Fruit fly (Drosophila melanogaster) whole organism, embryonic: ENCODE data around the gene CG31680.

Experiments
- Aef1 ChIP-seq: fragments of 200-800 bp; sonication (Bioruptor generic); IDR thresholded peaks from 3 replicates; pipeline ENCODE4 v1.3.6; 2022; ENCODE audit warnings: missing biosample characterization, missing genetic modification characterization
- Atf-2 ChIP-seq: fragments of 200-800 bp; sonication (Bioruptor generic); optimal IDR thresholded peaks from 2 replicates; lab custom pipeline; 2016; ENCODE audit warnings: missing biosample characterization, missing genetic modification characterization
- Atf6 ChIP-seq: fragments of 200-800 bp; sonication (Bioruptor generic); IDR thresholded peaks from 2 replicates; pipeline ENCODE4 v1.3.6; 2022; ENCODE audit warnings: missing biosample characterization, missing genetic modification characterization
- BEAF-32 ChIP-seq: fragments of 200-800 bp; sonication (Bioruptor generic); optimal IDR thresholded peaks from 3 replicates; lab custom pipeline; 2017; ENCODE audit warnings: missing biosample characterization, missing genetic modification characterization, mild to moderate bottlenecking, moderate library complexity, missing genetic modification reagents
- Bteb2 ChIP-seq: fragments of 200-800 bp; sonication (Bioruptor generic); optimal IDR thresholded peaks from 2 replicates; lab custom pipeline; 2016; ENCODE audit warnings: missing biosample characterization, missing genetic modification characterization
- CG11398 ChIP-seq: fragments of 200-800 bp; sonication (Bioruptor generic); optimal IDR thresholded peaks from 2 replicates; lab custom pipeline; 2016; ENCODE audit warnings: missing biosample characterization, missing genetic modification characterization
- CG11560 ChIP-seq: fragments of 200-800 bp; sonication (Bioruptor generic); IDR thresholded peaks from 3 replicates; pipeline ENCODE4 v1.3.6; 2022; ENCODE audit warnings: missing biosample characterization, missing genetic modification characterization
- CG14667 ChIP-seq: fragments of 200-800 bp; sonication (Bioruptor generic); IDR thresholded peaks from 2 replicates; pipeline ENCODE4 v1.3.6; 2022; ENCODE audit warnings: missing biosample characterization, missing genetic modification characterization
- CG15269 ChIP-seq: fragments of 200-800 bp; sonication (Bioruptor generic); optimal IDR thresholded peaks from 2 replicates; lab custom pipeline; 2018; ENCODE audit warnings: missing biosample characterization, mild to moderate bottlenecking, missing genetic modification characterization, moderate library complexity
- CG15514 ChIP-seq: fragments of 200-800 bp; sonication (Bioruptor generic); optimal IDR thresholded peaks from 3 replicates; lab custom pipeline; 2017; ENCODE audit warnings: missing biosample characterization, missing genetic modification characterization, mild to moderate bottlenecking, moderate library complexity, missing genetic modification reagents
- CG17361 ChIP-seq: fragments of 200-800 bp; sonication (Bioruptor generic); IDR thresholded peaks from 3 replicates; pipeline ENCODE4 v1.3.6; 2022; ENCODE audit warnings: missing biosample characterization, missing genetic modification characterization
- CG17385 ChIP-seq: fragments of 200-800 bp; sonication (Bioruptor generic); optimal IDR thresholded peaks from 3 replicates; lab custom pipeline; 2018; ENCODE audit warnings: missing biosample characterization, mild to moderate bottlenecking, missing genetic modification characterization
- CG18476 ChIP-seq: fragments of 200-800 bp; sonication (Bioruptor generic); optimal IDR thresholded peaks from 2 replicates; lab custom pipeline; 2016; ENCODE audit warnings: missing biosample characterization, mild to moderate bottlenecking, missing genetic modification characterization
- CG3726 ChIP-seq: fragments of 200-800 bp; sonication (Bioruptor generic); IDR thresholded peaks from 3 replicates; pipeline ENCODE4, ENCODE4 v1.3.6; 2022; ENCODE audit warnings: missing biosample characterization, missing genetic modification characterization
- CG5180 ChIP-seq: fragments of 200-800 bp; sonication (Bioruptor generic); optimal IDR thresholded peaks from 3 replicates; lab custom pipeline; 2017; ENCODE audit warnings: missing biosample characterization, missing genetic modification characterization, mild to moderate bottlenecking, moderate library complexity, missing genetic modification reagents
- CG5953 ChIP-seq: fragments of 200-800 bp; sonication (Bioruptor generic); IDR thresholded peaks from 2 replicates; pipeline ENCODE4 v1.3.6; 2022; ENCODE audit warnings: missing biosample characterization, missing genetic modification characterization
- CG8924 ChIP-seq: fragments of 200-800 bp; optimal IDR thresholded peaks from 3 replicates; lab custom pipeline; 2019; ENCODE audit warnings: missing biosample characterization, mild to moderate bottlenecking, missing genetic modification characterization, moderate library complexity
- CG9797 ChIP-seq: fragments of 200-800 bp; sonication (Bioruptor generic); optimal IDR thresholded peaks from 3 replicates; lab custom pipeline; 2018; ENCODE audit warnings: missing biosample characterization, mild to moderate bottlenecking, missing genetic modification characterization
- CG9876 ChIP-seq: fragments of 200-800 bp; sonication (Bioruptor generic); optimal IDR thresholded peaks from 2 replicates; lab custom pipeline; 2016; ENCODE audit warnings: missing biosample characterization, missing genetic modification characterization
- CrebB ChIP-seq: fragments of 200-800 bp; sonication (Bioruptor generic); optimal IDR thresholded peaks from 3 replicates; lab custom pipeline; 2018; ENCODE audit warnings: missing biosample characterization, mild to moderate bottlenecking, missing genetic modification characterization
- D19B ChIP-seq: fragments of 200-800 bp; sonication (Bioruptor generic); optimal IDR thresholded peaks from 2 replicates; lab custom pipeline; 2017; ENCODE audit warnings: missing biosample characterization, mild to moderate bottlenecking, missing genetic modification characterization
- Doc3 ChIP-seq: fragments of 200-800 bp; sonication (Bioruptor generic); IDR thresholded peaks from 3 replicates; pipeline ENCODE4 v1.3.6; 2022; ENCODE audit warnings: missing biosample characterization, missing genetic modification characterization; ENCODE audit not compliant: partially characterized antibody
- Eip74EF ChIP-seq, 2 experiments: fragments of 200-800 bp in 1 of 2; fragments of >200 bp in 1 of 2; sonication (Bioruptor generic) in 1 of 2; optimal IDR thresholded peaks; 2 replicates each; lab custom pipeline; 2017 to 2019; ENCODE audit warnings: missing biosample characterization in 2 of 2, missing genetic modification characterization in 2 of 2, mild to moderate bottlenecking in 1 of 2, moderate library complexity in 1 of 2
- Fer3 ChIP-seq: fragments of 200-800 bp; sonication (Bioruptor generic); optimal IDR thresholded peaks from 2 replicates; lab custom pipeline; 2018; ENCODE audit warnings: missing biosample characterization, mild to moderate bottlenecking, missing genetic modification characterization, moderate library complexity
- H2.0 ChIP-seq: fragments of 200-800 bp; sonication (Bioruptor generic); IDR thresholded peaks from 2 replicates; pipeline ENCODE4 v1.3.6; 2022; ENCODE audit warnings: missing biosample characterization, missing genetic modification characterization
- HHEX ChIP-seq: fragments of 200-800 bp; sonication (Bioruptor generic); optimal IDR thresholded peaks from 3 replicates; lab custom pipeline; 2017; ENCODE audit warnings: missing biosample characterization, mild to moderate bottlenecking, missing genetic modification characterization, missing genetic modification reagents
- Lhr ChIP-seq: fragments of 200-800 bp; sonication (Bioruptor generic); optimal IDR thresholded peaks from 3 replicates; lab custom pipeline; 2017; ENCODE audit warnings: mild to moderate bottlenecking, missing biosample characterization, missing genetic modification reagents, missing genetic modification characterization
- Mad ChIP-seq: fragments of 200-800 bp; sonication (Bioruptor generic); optimal IDR thresholded peaks from 2 replicates; lab custom pipeline; 2016; ENCODE audit warnings: missing biosample characterization, missing genetic modification characterization
- Sox100B ChIP-seq: fragments of 200-800 bp; sonication (Bioruptor generic); optimal IDR thresholded peaks from 3 replicates; lab custom pipeline; 2018; ENCODE audit warnings: missing biosample characterization, mild to moderate bottlenecking, missing genetic modification characterization
- amos ChIP-seq: fragments of 200-800 bp; sonication (Bioruptor generic); IDR thresholded peaks from 2 replicates; pipeline ENCODE4 v1.3.6; 2022; ENCODE audit warnings: missing biosample characterization, missing genetic modification characterization; ENCODE audit not compliant: partially characterized antibody
- aop ChIP-seq: fragments of 200-800 bp; sonication (Bioruptor generic); IDR thresholded peaks from 2 replicates; pipeline ENCODE4 v1.3.6; 2022; ENCODE audit warnings: missing biosample characterization, missing genetic modification characterization
- bab2 ChIP-seq: fragments of 200-800 bp; sonication (Bioruptor generic); optimal IDR thresholded peaks from 2 replicates; lab custom pipeline; 2016; ENCODE audit warnings: missing biosample characterization, missing genetic modification characterization
- bowl ChIP-seq: fragments of 200-800 bp; sonication (Bioruptor generic); IDR thresholded peaks from 2 replicates; pipeline ENCODE4 v1.3.6; 2022; ENCODE audit warnings: missing biosample characterization, missing genetic modification characterization
- chif ChIP-seq, 2 experiments: fragments of 200-800 bp; sonication (Bioruptor generic); optimal IDR thresholded peaks; 3 replicates each; lab custom pipeline; 2016; ENCODE audit warnings: missing biosample characterization in 2 of 2, missing genetic modification characterization in 2 of 2
- crol ChIP-seq: fragments of 200-800 bp; sonication (Bioruptor generic); IDR thresholded peaks from 2 replicates; pipeline ENCODE4 v1.3.6; 2022; ENCODE audit warnings: missing biosample characterization, missing genetic modification characterization
- crp ChIP-seq, 2 experiments: fragments of 200-800 bp; sonication (Bioruptor generic); optimal IDR thresholded peaks; 2 replicates in 1 of 2; 3 replicates in 1 of 2; lab custom pipeline; 2017; ENCODE audit warnings: missing biosample characterization in 2 of 2, missing genetic modification characterization in 2 of 2, mild to moderate bottlenecking in 1 of 2, moderate library complexity in 1 of 2
- cwo ChIP-seq: fragments of 200-800 bp; sonication (Bioruptor generic); optimal IDR thresholded peaks from 3 replicates; lab custom pipeline; 2017; ENCODE audit warnings: missing biosample characterization, missing genetic modification characterization, mild to moderate bottlenecking, moderate library complexity, missing genetic modification reagents
- dpn ChIP-seq, 2 experiments: fragments of 200-800 bp; sonication (Bioruptor generic); optimal IDR thresholded peaks; 3 replicates each; lab custom pipeline; 2016; ENCODE audit warnings: missing biosample characterization in 2 of 2, missing genetic modification characterization in 2 of 2
- grau ChIP-seq: fragments of 200-800 bp; optimal IDR thresholded peaks from 3 replicates; lab custom pipeline; 2019; ENCODE audit warnings: missing biosample characterization, mild to moderate bottlenecking, missing genetic modification characterization, moderate library complexity
- gro ChIP-seq: fragments of 200-800 bp; sonication (Bioruptor generic); optimal IDR thresholded peaks from 2 replicates; lab custom pipeline; 2016; ENCODE audit warnings: missing biosample characterization, missing genetic modification characterization
- run ChIP-seq: fragments of 200-800 bp; sonication (Bioruptor generic); optimal IDR thresholded peaks from 3 replicates; lab custom pipeline; 2018; ENCODE audit warnings: missing biosample characterization, mild to moderate bottlenecking, missing genetic modification characterization
- sc ChIP-seq, 3 experiments: fragments of >200 bp in 2 of 3; fragments of 200-800 bp in 1 of 3; sonication (Bioruptor generic) in 1 of 3; optimal IDR thresholded peaks; 2 replicates in 2 of 3; 3 replicates in 1 of 3; lab custom pipeline; 2017; ENCODE audit warnings: mild to moderate bottlenecking in 1 of 3, missing biosample characterization in 1 of 3, missing genetic modification characterization in 1 of 3, missing genetic modification reagents in 1 of 3
- scrt ChIP-seq: fragments of 200-800 bp; sonication (Bioruptor generic); optimal IDR thresholded peaks from 2 replicates; lab custom pipeline; 2018; ENCODE audit warnings: missing biosample characterization, mild to moderate bottlenecking, missing genetic modification characterization, moderate library complexity
- shn ChIP-seq: fragments of 200-800 bp; sonication (Bioruptor generic); optimal IDR thresholded peaks from 3 replicates; lab custom pipeline; 2016; ENCODE audit warnings: missing biosample characterization, missing genetic modification characterization
- sima ChIP-seq: fragments of 200-800 bp; sonication (Bioruptor generic); optimal IDR thresholded peaks from 2 replicates; lab custom pipeline; 2016; ENCODE audit warnings: missing biosample characterization, missing genetic modification characterization
- so ChIP-seq: fragments of 200-800 bp; sonication (Bioruptor generic); IDR thresholded peaks from 3 replicates; pipeline ENCODE4 v1.3.6; 2022; ENCODE audit warnings: missing biosample characterization, missing genetic modification characterization
- tin ChIP-seq: fragments of 200-800 bp; sonication (Bioruptor generic); optimal IDR thresholded peaks from 3 replicates; lab custom pipeline; 2016; ENCODE audit warnings: missing biosample characterization, missing genetic modification characterization
- unpg ChIP-seq: fragments of 200-800 bp; sonication (Bioruptor generic); optimal IDR thresholded peaks from 3 replicates; lab custom pipeline; 2018; ENCODE audit warnings: missing biosample characterization, mild to moderate bottlenecking, missing genetic modification characterization, moderate library complexity
- vvl ChIP-seq: fragments of 200-800 bp; sonication (Bioruptor generic); IDR thresholded peaks from 2 replicates; pipeline ENCODE4 v1.3.6; 2022; ENCODE audit warnings: missing biosample characterization, missing genetic modification characterization
- yki ChIP-seq: fragments of >200 bp; optimal IDR thresholded peaks from 3 replicates; lab custom pipeline; 2018
- zfh2 ChIP-seq: fragments of 200-800 bp; sonication (Bioruptor generic); optimal IDR thresholded peaks from 2 replicates; lab custom pipeline; 2016; ENCODE audit warnings: missing biosample characterization, missing genetic modification characterization

The CG31680 gene

dm6 chr2L:20638413-20638812, 1.5 kb upstream of the CG31680 start (continued):
- TF ChIP-seq CG11398 (GFP tag; lab: Kevin White, UChicago) (no peak), CG5953 (GFP tag; lab: Robert Waterston, UW) (no peak), aop (no peak), CG11560 (no peak), D19B (no peak), CG8924 (no peak), dpn (GFP tag; optimal IDR thresholded peaks at IDR 0.05; lab: Kevin White, UChicago) (no peak), H2.0 (GFP tag; lab: Robert Waterston, UW) (no peak), zfh2 (GFP tag; lab: Kevin White, UChicago) (no peak), gro (GFP tag; lab: Kevin White, UChicago) (no peak), Aef1 (no peak), shn (GFP tag; lab: Kevin White, UChicago) (no peak), run (tag; lab: Kevin White, UChicago) (no peak), Lhr (GFP tag; lab: Kevin White, UChicago) (peak; percentile 98), sc (optimal IDR thresholded peaks at IDR 0.05; lab: Kevin White, UChicago) (no peak), sc (GFP tag; optimal IDR thresholded peaks at IDR 0.05; lab: Kevin White, UChicago) (peak; percentile 25), Eip74EF (GFP tag; optimal IDR thresholded peaks at IDR 0.05; lab: Kevin White, UChicago) (no peak), Atf6 (GFP tag; lab: Robert Waterston, UW) (no peak), grau (tag; lab: Kevin White, UChicago) (peak; percentile 2), so (GFP tag; lab: Robert Waterston, UW) (no peak), bab2 (GFP tag; lab: Kevin White, UChicago) (no peak), amos (GFP tag; lab: Robert Waterston, UW) (peak; percentile 32), chif (GFP tag; optimal IDR thresholded peaks at IDR 0.05; lab: Kevin White, UChicago) (no peak), scrt (GFP tag; lab: Kevin White, UChicago) (no peak), Atf-2 (no peak), CG15514 (GFP tag; lab: Kevin White, UChicago) (peak; percentile 54), CG9797 (GFP tag; lab: Kevin White, UChicago) (peak; percentile 95), sima (no peak), cwo (GFP tag; lab: Kevin White, UChicago) (no peak), unpg (GFP tag; lab: Kevin White, UChicago) (no peak), CG15269 (peak; percentile 20), CG17361 (peak; percentile 38; the same call in 1 of the 3 replicates), Fer3 (tag; lab: Kevin White, UChicago) (no peak), Mad (GFP tag; lab: Kevin White, UChicago) (no peak), HHEX (GFP tag; lab: Kevin White, UChicago) (no peak), yki (lab: Kevin White, UChicago) (peak; percentile 53), Doc3 (GFP tag; lab: Robert Waterston, UW) (no peak), CG9876 (GFP tag; lab: Kevin White, UChicago) (no peak), CG17385 (GFP tag; lab: Kevin White, UChicago) (no peak), Bteb2 (GFP tag; lab: Kevin White, UChicago) (no peak), CG18476 (GFP tag; lab: Kevin White, UChicago) (no peak), CrebB (tag; lab: Kevin White, UChicago) (no peak), CG5180 (GFP tag; lab: Kevin White, UChicago) (no peak), bowl (GFP tag; lab: Robert Waterston, UW) (no peak), crp (GFP tag; optimal IDR thresholded peaks at IDR 0.05; lab: Kevin White, UChicago) (peak in 1 of 2 experiments; percentile 52), vvl (GFP tag; lab: Robert Waterston, UW) (peak; percentile 49), tin (GFP tag; lab: Kevin White, UChicago) (no peak), BEAF-32 (peak; percentile 29), crol (GFP tag; lab: Robert Waterston, UW) (no peak), Sox100B (GFP tag; lab: Kevin White, UChicago) (no peak), CG3726 (GFP tag; lab: Robert Waterston, UW) (no peak), CG14667 (GFP tag; lab: Robert Waterston, UW) (no peak)
